Worm (Caenorhabditis elegans) whole organism, L4/young adult: ENCODE data around the gene H10E21.5.

Experiments
- W03F9.2 ChIP-seq: fragments of 150-350 bp; optimal IDR thresholded peaks from 2 replicates; lab custom pipeline; 2014; ENCODE audit warnings: missing biosample characterization, missing genetic modification characterization
- dao-5 ChIP-seq: sonication (generic microtip); optimal IDR thresholded peaks from 2 replicates; lab custom pipeline; 2016; ENCODE audit warnings: missing genotype, missing genetic modification characterization, moderate library complexity, missing compliant biosample characterization
- him-1 ChIP-seq: sonication (generic microtip); optimal IDR thresholded peaks from 2 replicates; lab custom pipeline; 2016; ENCODE audit warnings: missing genotype, missing genetic modification reagents, missing genetic modification characterization, missing compliant biosample characterization

- no peak for TF ChIP-seq him-1 (tag; lab: Kevin White, UChicago)
- TF ChIP-seq dao-5 (tag; lab: Kevin White, UChicago): no peak
- TF ChIP-seq W03F9.2 (tag; lab: Kevin White, UChicago): no peak
Observed at ce11 chrIII:72078-72477, 48.3 kb upstream of the H10E21.5 start.
